Fruit fly (Drosophila melanogaster): Measurements from ENCODE around the gene smp-30.

The smp-30 gene

DNA sequence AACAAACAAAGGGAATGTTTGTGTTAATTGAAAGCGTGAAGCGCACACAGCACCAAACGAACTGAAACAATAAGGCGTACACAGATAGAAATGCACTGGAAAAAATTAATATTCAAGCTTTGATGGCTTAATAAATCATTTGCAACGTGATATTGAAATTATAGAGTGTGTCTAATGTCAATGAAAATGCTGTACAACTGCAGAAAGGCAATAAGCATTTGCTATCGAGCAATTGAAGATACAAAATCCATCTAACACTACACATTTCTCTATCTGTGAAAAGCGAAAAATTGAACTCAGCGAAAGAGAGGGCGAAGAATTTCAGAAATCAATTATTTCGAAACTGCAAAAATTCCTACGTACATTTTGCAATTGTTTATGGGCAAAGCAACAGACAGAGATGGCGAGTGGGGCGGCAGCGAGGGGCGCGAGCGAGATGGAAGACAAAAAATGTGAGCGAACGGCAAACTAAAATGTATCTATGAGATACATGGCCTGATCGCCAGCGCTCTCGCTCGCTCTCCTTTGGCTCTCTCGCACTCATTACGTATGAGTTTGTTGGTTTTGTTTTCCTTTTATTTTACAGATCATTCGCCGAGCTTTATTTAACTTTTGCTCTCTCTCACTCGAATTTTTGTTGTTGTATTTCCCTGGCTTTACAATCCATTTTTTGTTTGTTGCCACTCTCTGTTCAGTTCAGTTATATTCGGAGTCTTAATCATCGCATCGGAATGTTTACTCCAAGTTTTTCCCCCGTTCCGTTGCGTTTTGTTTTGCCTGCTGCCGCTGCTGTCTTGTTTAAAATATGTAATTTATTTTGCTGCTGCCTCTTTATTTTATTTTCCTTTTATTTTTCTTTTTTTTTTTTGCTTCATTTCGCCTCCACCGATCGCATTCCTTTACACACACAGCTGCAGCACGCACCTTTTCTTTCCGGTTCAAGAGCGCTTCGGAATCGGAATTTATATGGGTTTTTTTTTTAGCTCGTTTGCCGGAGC lies 28.8 kb downstream of the smp-30 start (continued):
- peak; percentile 60 for TF ChIP-seq CHES-1-like (GFP tag; optimal IDR thresholded peaks at IDR 0.05)
- peak; percentile 59 for TF ChIP-seq NfI (GFP tag; optimal IDR thresholded peaks at IDR 0.05)
- peak; percentile 28 for TF ChIP-seq Lpt (GFP tag; optimal IDR thresholded peaks at IDR 0.05)
- TF ChIP-seq Doc3 (GFP tag; IDR thresholded peaks at IDR 0.05; ENCODE audit: partially characterized antibody): no peak
- TF ChIP-seq CG12219 (GFP tag; optimal IDR thresholded peaks at IDR 0.05): peak; percentile 66
- peak; percentile 33 for TF ChIP-seq CG4282 (GFP tag; optimal IDR thresholded peaks at IDR 0.05)
- TF ChIP-seq CG8478 (optimal IDR thresholded peaks at IDR 0.05): no peak
- no peak for TF ChIP-seq BEAF-32 (GFP tag; optimal IDR thresholded peaks at IDR 0.05)
- TF ChIP-seq slbo (GFP tag; IDR thresholded peaks at IDR 0.05): peak; percentile 71
- peak; percentile 49 for TF ChIP-seq E2f2 (GFP tag; IDR thresholded peaks at IDR 0.05)
- peak; percentile 49; the same call in 1 of the 2 replicates for TF ChIP-seq CG17612 (GFP tag; IDR thresholded peaks at IDR 0.05)
- no peak for TF ChIP-seq stwl (tag; optimal IDR thresholded peaks at IDR 0.05)
- TF ChIP-seq NK7.1 (GFP tag; optimal IDR thresholded peaks at IDR 0.05): peak; percentile 44
- no peak for TF ChIP-seq CG10431 (GFP tag; optimal IDR thresholded peaks at IDR 0.05)
- TF ChIP-seq ase (GFP tag; IDR thresholded peaks at IDR 0.05): no peak
- TF ChIP-seq odd (GFP tag; optimal IDR thresholded peaks at IDR 0.05): no peak
- peak; percentile 60 for TF ChIP-seq CG3281 (GFP tag; optimal IDR thresholded peaks at IDR 0.05)
- no peak for TF ChIP-seq CG11085 (GFP tag; IDR thresholded peaks at IDR 0.05)
- peak; percentile 45 for TF ChIP-seq CG13296 (GFP tag; optimal IDR thresholded peaks at IDR 0.05)
- TF ChIP-seq CG3838 (GFP tag; optimal IDR thresholded peaks at IDR 0.05): peak; percentile 80
- TF ChIP-seq CG1529 (GFP tag; optimal IDR thresholded peaks at IDR 0.05): peak; percentile 52
- no peak for TF ChIP-seq CG2129 (GFP tag; IDR thresholded peaks at IDR 0.05; ENCODE audit: partially characterized antibody)
- TF ChIP-seq CG31224 (GFP tag; IDR thresholded peaks at IDR 0.05): peak; percentile 60
- TF ChIP-seq aop (GFP tag; IDR thresholded peaks at IDR 0.05): no peak
- TF ChIP-seq CG15514 (GFP tag; optimal IDR thresholded peaks at IDR 0.05): peak; percentile 49
- TF ChIP-seq CG7928 (GFP tag; optimal IDR thresholded peaks at IDR 0.05): peak; percentile 10
- TF ChIP-seq salm (tag; optimal IDR thresholded peaks at IDR 0.05): peak; percentile 21
- peak; percentile 55 for TF ChIP-seq CG11723 (GFP tag; optimal IDR thresholded peaks at IDR 0.05)
- TF ChIP-seq sima (GFP tag; optimal IDR thresholded peaks at IDR 0.05): no peak
- peak; percentile 37 for TF ChIP-seq CG16815 (GFP tag; optimal IDR thresholded peaks at IDR 0.05)
- peak; percentile 60 for TF ChIP-seq CG18764 (GFP tag; optimal IDR thresholded peaks at IDR 0.05)
- peak; percentile 78 for TF ChIP-seq Oli (tag; optimal IDR thresholded peaks at IDR 0.05)
- TF ChIP-seq CG13287 (GFP tag; IDR thresholded peaks at IDR 0.05; ENCODE audit: partially characterized antibody): 0 out of 2 replicates have a peak, but pooled peaks have one; percentile 14
- peak; percentile 60; the same call in 2 of the 3 replicates for TF ChIP-seq sr (GFP tag; IDR thresholded peaks at IDR 0.05)
- TF ChIP-seq HLH4C (GFP tag; IDR thresholded peaks at IDR 0.05; ENCODE audit: partially characterized antibody): no peak
- TF ChIP-seq dmrt11E (tag; optimal IDR thresholded peaks at IDR 0.05): peak; percentile 56
- TF ChIP-seq hb (GFP tag; IDR thresholded peaks at IDR 0.05; ENCODE audit: partially characterized antibody): no peak
- no peak for TF ChIP-seq dan (GFP tag; IDR thresholded peaks at IDR 0.05)
- TF ChIP-seq Stat92E (GFP tag; optimal IDR thresholded peaks at IDR 0.05): no peak
- TF ChIP-seq gce (GFP tag; IDR thresholded peaks at IDR 0.05): peak; percentile 54; the same call in 2 of the 3 replicates
- 0 out of 2 replicates have a peak, but pooled peaks have one; percentile 15 for TF ChIP-seq unc-4 (GFP tag; IDR thresholded peaks at IDR 0.05; ENCODE audit: partially characterized antibody)
- TF ChIP-seq CG10654 (GFP tag; optimal IDR thresholded peaks at IDR 0.05): peak; percentile 58
- TF ChIP-seq CG17359 (tag; optimal IDR thresholded peaks at IDR 0.05): peak; percentile 81
- TF ChIP-seq rib (GFP tag; IDR thresholded peaks at IDR 0.05): peak; percentile 30; the same call in 1 of the 2 replicates
- TF ChIP-seq pros (GFP tag; optimal IDR thresholded peaks at IDR 0.05): no peak
- peak; percentile 29; the same call in 1 of the 2 replicates for TF ChIP-seq CG9215 (GFP tag; IDR thresholded peaks at IDR 0.05)
- peak; percentile 61 for TF ChIP-seq Rx (GFP tag; IDR thresholded peaks at IDR 0.05)

All from whole organism, embryonic.